Worm (Caenorhabditis elegans): Measurements from ENCODE around the gene Y60A9.1.

Y60A9.1 gene

ce11 chrX:14405817-14406216 lies 10.7 kb upstream of the Y60A9.1 start, which contains the start of gene frpr-17:
TSS of gene frpr-17 (plus strand) at chrX:14406117.
- TF ChIP-seq lin-1 (GFP tag; IDR thresholded peaks at IDR 0.05) (no peak), Y48G9A.11 (GFP tag; IDR thresholded peaks at IDR 0.05) (no peak), T26A8.4 (GFP tag; IDR thresholded peaks at IDR 0.05) (no peak), nhr-102 (tag; optimal IDR thresholded peaks at IDR 0.05) (no peak), egl-27 (tag; optimal IDR thresholded peaks at IDR 0.05) (no peak), ceh-44 (GFP tag; IDR thresholded peaks at IDR 0.05) (no peak), dmd-9 (GFP tag; IDR thresholded peaks at IDR 0.05) (no peak), mxl-2 (GFP tag; conservative IDR thresholded peaks at IDR 0.05) (no peak), nhr-11 (tag; optimal IDR thresholded peaks at IDR 0.05) (no peak), mep-1 (tag; optimal IDR thresholded peaks at IDR 0.05) (no peak), daf-16 (GFP tag; optimal IDR thresholded peaks at IDR 0.05) (no peak), daf-16 (tag; optimal IDR thresholded peaks at IDR 0.05) (no peak), ZK337.2 (GFP tag; IDR thresholded peaks at IDR 0.05) (no peak), nhr-6 (tag; optimal IDR thresholded peaks at IDR 0.05) (no peak), cey-2 (tag; optimal IDR thresholded peaks at IDR 0.05; ENCODE audit: borderline replicate concordance, insufficient read depth) (no peak), F26F4.8 (GFP tag; conservative IDR thresholded peaks at IDR 0.05) (no peak), nhr-28 (tag; optimal IDR thresholded peaks at IDR 0.05) (no peak)

- TF ChIP-seq zfp-3 (GFP tag; conservative IDR thresholded peaks at IDR 0.05) (no peak), aha-1 (tag) (peak; percentile 95)
These were observed 6.1 kb upstream of the Y60A9.1 start for ce11 chrX:14401230-14401629.

- peak in 1 of 2 experiments; percentile 84 for TF ChIP-seq unc-62 (GFP tag; optimal IDR thresholded peaks at IDR 0.05 in 1 of 2)
- TF ChIP-seq unc-62 (tag; optimal IDR thresholded peaks at IDR 0.05) = no peak
- TF ChIP-seq fkh-10 (GFP tag; optimal IDR thresholded peaks at IDR 0.05) = no peak
- TF ChIP-seq daf-19 (GFP tag; conservative IDR thresholded peaks at IDR 0.05) = no peak
- TF ChIP-seq php-3 (GFP tag; IDR thresholded peaks at IDR 0.05) = no peak
These were observed 3.9 kb upstream of the Y60A9.1 start for ce11 chrX:14399035-14399434.

ce11 chrX:14387752-14388151 lies 7.4 kb downstream of the Y60A9.1 start:
- 0 out of 2 replicates have a peak, but pooled peaks have one; percentile 57 for TF ChIP-seq F26F4.8 (GFP tag; conservative IDR thresholded peaks at IDR 0.05)

ce11 chrX:14386670-14387069 lies 8.5 kb downstream of the Y60A9.1 start:
- TF ChIP-seq Y105C5A.15 (GFP tag; IDR thresholded peaks at IDR 0.05) = peak; percentile 49; the same call in 1 of the 2 replicates
- TF ChIP-seq mxl-2 (GFP tag; conservative IDR thresholded peaks at IDR 0.05) = 0 out of 2 replicates have a peak, but pooled peaks have one; percentile 55
- TF ChIP-seq dmd-8 (GFP tag; IDR thresholded peaks at IDR 0.05) = peak; percentile 63; the same call in 1 of the 2 replicates
- TF ChIP-seq Y75B8A.6 (GFP tag; IDR thresholded peaks at IDR 0.05) = 0 out of 2 replicates have a peak, but pooled peaks have one; percentile 17
- TF ChIP-seq madf-5 (GFP tag; IDR thresholded peaks at IDR 0.05) = peak in 1 of 2 experiments; percentile 83; a peak in 1 of 4 replicates

ce11 chrX:14382951-14383350 lies 12.2 kb downstream of the Y60A9.1 start, which contains the start of gene Y60A9.3:
TSS of gene Y60A9.3 (plus strand) at chrX:14383251.
- TF ChIP-seq D1046.2 (GFP tag; IDR thresholded peaks at IDR 0.05) = no peak
- TF ChIP-seq spr-1 (tag; optimal IDR thresholded peaks at IDR 0.05) = no peak
- no peak for TF ChIP-seq nhr-111 (GFP tag; optimal IDR thresholded peaks at IDR 0.05)
- TF ChIP-seq daf-19 (GFP tag; conservative IDR thresholded peaks at IDR 0.05) = no peak

ce11 chrX:14377169-14377568 lies 18.0 kb downstream of the Y60A9.1 start, which contains the start of gene Y60A9A.1:
TSS of gene Y60A9A.1 (minus strand) at chrX:14377269.
- TF ChIP-seq rbr-2 (tag; optimal IDR thresholded peaks at IDR 0.05) = no peak
- no peak for TF ChIP-seq mdl-1 (tag; optimal IDR thresholded peaks at IDR 0.05)
- no peak for TF ChIP-seq lin-15B (tag; optimal IDR thresholded peaks at IDR 0.05)
- TF ChIP-seq mxl-3 (GFP tag; optimal IDR thresholded peaks at IDR 0.05) = no peak
- no peak for TF ChIP-seq F44E2.7 (GFP tag; IDR thresholded peaks at IDR 0.05)
- no peak for TF ChIP-seq ceh-44 (GFP tag; IDR thresholded peaks at IDR 0.05)
- TF ChIP-seq ZK546.5 (tag; optimal IDR thresholded peaks at IDR 0.05) = no peak
- TF ChIP-seq ceh-20 (GFP tag; IDR thresholded peaks at IDR 0.05) = no peak
- no peak for TF ChIP-seq lin-38 (GFP tag; IDR thresholded peaks at IDR 0.05)
- TF ChIP-seq aly-2 (tag; optimal IDR thresholded peaks at IDR 0.05) = no peak
- no peak for TF ChIP-seq sdz-12 (GFP tag; optimal IDR thresholded peaks at IDR 0.05)
- TF ChIP-seq mdt-29 (GFP tag; IDR thresholded peaks at IDR 0.05) = no peak
- no peak for TF ChIP-seq nhr-41 (GFP tag; IDR thresholded peaks at IDR 0.05)
- TF ChIP-seq nhr-6 (tag; optimal IDR thresholded peaks at IDR 0.05) = no peak

All from whole organism, L4 larva.